Worm (Caenorhabditis elegans) whole organism, L1 larva: ENCODE measurements around the gene ZC416.2.

ENCODE experiments used
- C04F5.9 ChIP-seq: sonication (generic microtip); optimal IDR thresholded peaks from 2 replicates; lab custom pipeline; 2016; ENCODE audit warnings: missing genetic modification characterization, missing compliant biosample characterization
- aly-2 ChIP-seq: fragments of 150-350 bp; optimal IDR thresholded peaks from 2 replicates; lab custom pipeline; 2014; ENCODE audit warnings: missing biosample characterization, missing genetic modification characterization
- ceh-63 ChIP-seq: fragments of 200-800 bp; sonication (Bioruptor generic); optimal IDR thresholded peaks from 2 replicates; lab custom pipeline; 2018; ENCODE audit warnings: mild to moderate bottlenecking, missing genetic modification characterization, missing compliant biosample characterization
- ceh-8 ChIP-seq: fragments of 200-800 bp; sonication (Bioruptor generic); optimal IDR thresholded peaks from 2 replicates; lab custom pipeline; 2018; ENCODE audit warnings: mild to moderate bottlenecking, missing genetic modification characterization, moderate library complexity, missing compliant biosample characterization
- ceh-90 ChIP-seq: sonication (generic microtip); optimal IDR thresholded peaks from 2 replicates; lab custom pipeline; 2016; ENCODE audit warnings: missing genetic modification characterization, missing compliant biosample characterization
- efl-1 ChIP-seq, 4 experiments: fragments of 150-350 bp; optimal IDR thresholded peaks in 3 of 4; peaks in 1 of 4; 1 replicate in 1 of 4; 2 replicates in 3 of 4; lab custom pipeline; 2014; ENCODE audit warnings: missing biosample characterization in 2 of 4, missing genetic modification characterization in 2 of 4, missing genetic modification reagents in 2 of 4
- egl-13 ChIP-seq: sonication (generic microtip); optimal IDR thresholded peaks from 2 replicates; lab custom pipeline; 2016; ENCODE audit warnings: missing genotype, missing genetic modification reagents, missing genetic modification characterization, missing compliant biosample characterization
- elt-2 ChIP-seq: sonication (generic microtip); optimal IDR thresholded peaks from 2 replicates; lab custom pipeline; 2016; ENCODE audit warnings: missing genetic modification characterization, mild to moderate bottlenecking, inconsistent platforms, missing compliant biosample characterization, missing genetic modification reagents
- hlh-17 ChIP-seq: fragments of 200-800 bp; sonication (Bioruptor generic); optimal IDR thresholded peaks from 2 replicates; lab custom pipeline; 2018; ENCODE audit warnings: missing genetic modification characterization, mild to moderate bottlenecking, missing compliant biosample characterization, moderate library complexity, borderline replicate concordance
- jun-1 ChIP-seq: fragments of 150-350 bp; optimal IDR thresholded peaks from 2 replicates; lab custom pipeline; 2014; ENCODE audit warnings: missing biosample characterization, missing genetic modification reagents, missing genetic modification characterization
- lin-14 ChIP-seq: fragments of 200-800 bp; sonication (Bioruptor generic); optimal IDR thresholded peaks from 2 replicates; lab custom pipeline; 2018; ENCODE audit warnings: mild to moderate bottlenecking, missing genetic modification characterization, moderate library complexity, missing compliant biosample characterization
- lin-35 ChIP-seq, 2 experiments: fragments of 150-350 bp; optimal IDR thresholded peaks; 2 replicates each; lab custom pipeline; 2014; ENCODE audit warnings: missing biosample characterization in 2 of 2, missing genetic modification characterization in 2 of 2, missing genetic modification reagents in 2 of 2
- lin-39 ChIP-seq: fragments of 150-350 bp; optimal IDR thresholded peaks from 2 replicates; lab custom pipeline; 2014; ENCODE audit warnings: missing biosample characterization, missing genetic modification reagents, missing genetic modification characterization
- lir-3 ChIP-seq: sonication (generic microtip); optimal IDR thresholded peaks from 2 replicates; lab custom pipeline; 2016; ENCODE audit warnings: mild to moderate bottlenecking, missing genetic modification characterization, moderate library complexity, missing compliant biosample characterization; ENCODE audit not compliant: poor library complexity
- mab-9 ChIP-seq: fragments of 200-800 bp; sonication (Bioruptor generic); IDR thresholded peaks from 2 replicates; pipeline ENCODE4 v1.3.6; 2022; ENCODE audit warnings: missing genetic modification reagents, missing genetic modification characterization, missing compliant biosample characterization
- mdl-1 ChIP-seq, 2 experiments: fragments of 150-350 bp; optimal IDR thresholded peaks; 2 replicates each; lab custom pipeline; 2014 to 2017; ENCODE audit warnings: missing biosample characterization in 2 of 2, missing genetic modification characterization in 2 of 2, inconsistent platforms in 1 of 2
- nhr-19 ChIP-seq: fragments of 200-800 bp; sonication (Bioruptor generic); conservative IDR thresholded peaks from 2 replicates; pipeline ENCODE4 v1.3.6; 2022; ENCODE audit warnings: missing genetic modification characterization, missing compliant biosample characterization
- nhr-20 ChIP-seq: sonication (generic microtip); optimal IDR thresholded peaks from 2 replicates; lab custom pipeline; 2016; ENCODE audit warnings: mild to moderate bottlenecking, missing genetic modification characterization, missing compliant biosample characterization
- nhr-237 ChIP-seq: fragments of 150-350 bp; optimal IDR thresholded peaks from 2 replicates; lab custom pipeline; 2014; ENCODE audit warnings: missing biosample characterization, missing genetic modification characterization
- nhr-28 ChIP-seq: fragments of 150-350 bp; optimal IDR thresholded peaks from 2 replicates; lab custom pipeline; 2014; ENCODE audit warnings: missing biosample characterization, missing genetic modification characterization
- nhr-71 ChIP-seq: sonication (generic microtip); optimal IDR thresholded peaks from 2 replicates; lab custom pipeline; 2016; ENCODE audit warnings: mild to moderate bottlenecking, missing genetic modification characterization, moderate library complexity, missing compliant biosample characterization
- nhr-77 ChIP-seq: fragments of 150-350 bp; optimal IDR thresholded peaks from 2 replicates; lab custom pipeline; 2014; ENCODE audit warnings: missing biosample characterization, missing genetic modification characterization
- nhr-85 ChIP-seq: sonication (generic microtip); peaks from one replicate; lab custom pipeline; 2016; ENCODE audit warnings: missing genetic modification characterization, inconsistent platforms, missing compliant biosample characterization
- nhr-90 ChIP-seq: sonication (generic microtip); optimal IDR thresholded peaks from 2 replicates; lab custom pipeline; 2016; ENCODE audit warnings: mild to moderate bottlenecking, missing genetic modification characterization, missing compliant biosample characterization; ENCODE audit not compliant: poor library complexity
- pag-3 ChIP-seq: sonication (generic microtip); optimal IDR thresholded peaks from 2 replicates; lab custom pipeline; 2017; ENCODE audit warnings: missing genetic modification characterization, mild to moderate bottlenecking, missing compliant biosample characterization, antibody characterized with exemption, borderline replicate concordance; ENCODE audit not compliant: insufficient read depth
- pax-3 ChIP-seq: fragments of 200-800 bp; sonication (Bioruptor generic); optimal IDR thresholded peaks from 2 replicates; lab custom pipeline; 2018; ENCODE audit warnings: mild to moderate bottlenecking, missing genetic modification characterization, moderate library complexity, missing compliant biosample characterization
- pqm-1 ChIP-seq: sonication (generic microtip); optimal IDR thresholded peaks from 3 replicates; lab custom pipeline; 2017; ENCODE audit warnings: missing biosample characterization, missing genetic modification characterization
- skn-1 ChIP-seq: fragments of 150-350 bp; optimal IDR thresholded peaks from 2 replicates; lab custom pipeline; 2014; ENCODE audit warnings: missing biosample characterization, missing genetic modification characterization
- snu-23 ChIP-seq: sonication (generic microtip); optimal IDR thresholded peaks from 2 replicates; lab custom pipeline; 2016; ENCODE audit warnings: missing genetic modification characterization, missing compliant biosample characterization
- sox-4 ChIP-seq: sonication (generic microtip); optimal IDR thresholded peaks from 2 replicates; lab custom pipeline; 2016; ENCODE audit warnings: missing genetic modification characterization, missing compliant biosample characterization
- sptf-1 ChIP-seq: fragments of 150-350 bp; optimal IDR thresholded peaks from 2 replicates; lab custom pipeline; 2014; ENCODE audit warnings: missing biosample characterization, missing genetic modification characterization
- tbx-2 ChIP-seq: sonication (generic microtip); optimal IDR thresholded peaks from 2 replicates; lab custom pipeline; 2016; ENCODE audit warnings: missing genetic modification characterization, missing compliant biosample characterization
- unc-98 ChIP-seq: fragments of 200-800 bp; sonication (Bioruptor generic); IDR thresholded peaks from 2 replicates; pipeline ENCODE4 v1.3.6; 2022; ENCODE audit warnings: missing genetic modification characterization, missing compliant biosample characterization

ZC416.2 gene

DNA sequence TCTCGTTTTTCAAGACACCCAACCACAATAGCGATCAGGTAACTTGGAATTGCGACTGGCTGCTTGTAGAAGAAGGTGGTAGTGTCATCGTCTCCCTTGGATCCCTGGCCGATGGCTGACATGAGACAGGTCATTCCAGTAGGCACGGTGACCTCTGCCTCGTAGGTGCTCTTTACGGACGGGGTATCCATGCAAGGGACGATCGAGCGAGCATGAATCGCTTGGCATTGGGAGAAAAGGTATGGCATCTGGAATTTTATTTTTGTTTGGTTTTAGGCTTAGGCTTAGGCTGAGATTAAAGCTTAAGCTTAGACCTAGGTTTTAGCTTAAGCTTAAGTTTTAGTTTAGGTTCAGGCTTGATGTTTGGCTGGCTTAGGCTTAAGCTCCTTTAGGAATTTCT lies 22.4 kb upstream of the ZC416.2 start:
- no peak for TF ChIP-seq lin-35 (GFP tag; optimal IDR thresholded peaks at IDR 0.05; lab: Kevin White, UChicago)
- TF ChIP-seq C04F5.9 (tag; lab: Kevin White, UChicago), result no peak
- TF ChIP-seq sptf-1, result no peak
- no peak for TF ChIP-seq nhr-85 (tag; lab: Kevin White, UChicago)
- no peak for TF ChIP-seq mab-9 (GFP tag; lab: Robert Waterston, UW)
- no peak for TF ChIP-seq nhr-77 (tag; lab: Kevin White, UChicago)
- TF ChIP-seq nhr-28, result no peak
- no peak for TF ChIP-seq snu-23 (GFP tag; lab: Kevin White, UChicago)
- TF ChIP-seq sox-4 (tag; lab: Kevin White, UChicago), result no peak
- TF ChIP-seq tbx-2 (tag; lab: Kevin White, UChicago), result no peak
- no peak for TF ChIP-seq hlh-17 (GFP tag; lab: Kevin White, UChicago)
- no peak for TF ChIP-seq aly-2 (tag; lab: Kevin White, UChicago)
- TF ChIP-seq nhr-20, result no peak

DNA sequence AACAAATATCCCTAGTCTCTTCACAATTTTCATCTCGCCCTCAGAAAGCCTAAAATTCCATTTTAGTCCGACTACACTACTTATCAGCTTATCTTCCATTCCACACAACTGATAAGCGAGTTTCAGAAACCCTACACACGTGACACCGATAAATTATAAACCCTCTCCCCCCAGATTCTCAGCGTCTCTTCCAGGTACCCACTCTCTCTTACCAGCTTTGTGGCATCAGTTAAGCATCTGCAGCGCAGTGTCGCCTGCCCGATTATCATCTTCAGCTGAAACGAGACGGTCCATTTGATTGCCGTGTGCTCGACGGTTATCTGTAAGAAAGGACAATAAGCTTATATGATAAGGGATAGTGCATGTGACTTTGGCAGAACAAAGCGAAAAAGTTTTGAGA lies 21.6 kb upstream of the ZC416.2 start:
- TF ChIP-seq jun-1 (tag; lab: Kevin White, UChicago), result peak; percentile 34
- TF ChIP-seq nhr-71, result peak; percentile 53
- TF ChIP-seq ceh-63 (GFP tag; lab: Kevin White, UChicago), result no peak
- TF ChIP-seq egl-13 (tag; lab: Kevin White, UChicago), result peak; percentile 1
- TF ChIP-seq mdl-1 (tag; optimal IDR thresholded peaks at IDR 0.05; lab: Kevin White, UChicago), result peak in 1 of 2 experiments; percentile 53
- peak; percentile 99 for TF ChIP-seq elt-2
- TF ChIP-seq sox-4 (tag; lab: Kevin White, UChicago), result no peak
- peak; percentile 81 for TF ChIP-seq pqm-1 (tag; lab: Kevin White, UChicago)
- no peak for TF ChIP-seq pag-3 (tag; lab: Kevin White, UChicago)
- TF ChIP-seq efl-1 (optimal IDR thresholded peaks at IDR 0.05; lab: Kevin White, UChicago), result no peak
- peak in 1 of 2 experiments; percentile 74 for TF ChIP-seq efl-1 (GFP tag; optimal IDR thresholded peaks at IDR 0.05 in 1 of 2; lab: Kevin White, UChicago)
- no peak for TF ChIP-seq ceh-90
- peak; percentile 25; the same call in 1 of the 2 replicates for TF ChIP-seq nhr-19
- TF ChIP-seq lin-35 (GFP tag; optimal IDR thresholded peaks at IDR 0.05; lab: Kevin White, UChicago), result peak in 1 of 2 experiments; percentile 69
- TF ChIP-seq lir-3, result no peak
- peak; percentile 57 for TF ChIP-seq nhr-90 (tag; lab: Kevin White, UChicago)
- no peak for TF ChIP-seq skn-1 (tag; lab: Kevin White, UChicago)
- peak; percentile 27 for TF ChIP-seq nhr-20
- no peak for TF ChIP-seq unc-98
- TF ChIP-seq, all 84 proteins: peak for 11

DNA sequence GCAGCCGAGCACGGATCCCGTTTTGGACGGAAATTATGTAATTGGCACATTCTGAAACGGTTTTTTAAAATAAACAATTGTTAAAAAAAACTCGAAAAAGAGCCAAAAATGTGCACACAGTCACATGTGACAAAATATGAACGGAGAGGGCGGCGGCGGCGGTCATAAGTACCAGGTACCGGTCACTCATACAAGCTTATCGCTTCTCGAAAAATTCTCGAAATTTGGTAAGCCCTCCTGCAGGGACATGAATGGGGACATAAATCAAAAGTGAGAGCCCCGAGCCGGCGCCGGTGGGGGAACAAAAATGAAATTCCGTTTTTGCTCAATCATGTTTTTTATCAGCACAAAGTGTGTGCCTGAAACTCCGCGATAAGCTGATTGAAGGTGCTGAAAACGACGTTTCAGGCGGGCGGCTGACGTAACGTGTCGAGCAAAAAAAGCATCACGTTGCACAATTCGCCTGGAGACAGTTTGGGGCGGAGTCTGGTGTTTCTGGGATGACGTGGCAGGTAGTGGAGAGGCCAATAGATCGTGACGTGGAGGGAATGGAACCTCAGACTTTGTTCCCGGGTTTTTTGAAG lies 20.3 kb upstream of the ZC416.2 start, which contains the start of gene ltah-1.2:
TSS of gene ltah-1.2 (minus strand) at position 51 of the 584 bp plus-strand sequence.
- TF ChIP-seq ceh-8 (GFP tag; lab: Kevin White, UChicago), result no peak
- peak; percentile 11 for TF ChIP-seq pax-3 (tag; lab: Kevin White, UChicago)
- no peak for TF ChIP-seq efl-1 (optimal IDR thresholded peaks at IDR 0.05; lab: Kevin White, UChicago)
- TF ChIP-seq efl-1 (GFP tag; optimal IDR thresholded peaks at IDR 0.05 in 1 of 2; lab: Kevin White, UChicago), result peak in 1 of 2 experiments; percentile 15
- peak; percentile 76 for TF ChIP-seq elt-2

DNA sequence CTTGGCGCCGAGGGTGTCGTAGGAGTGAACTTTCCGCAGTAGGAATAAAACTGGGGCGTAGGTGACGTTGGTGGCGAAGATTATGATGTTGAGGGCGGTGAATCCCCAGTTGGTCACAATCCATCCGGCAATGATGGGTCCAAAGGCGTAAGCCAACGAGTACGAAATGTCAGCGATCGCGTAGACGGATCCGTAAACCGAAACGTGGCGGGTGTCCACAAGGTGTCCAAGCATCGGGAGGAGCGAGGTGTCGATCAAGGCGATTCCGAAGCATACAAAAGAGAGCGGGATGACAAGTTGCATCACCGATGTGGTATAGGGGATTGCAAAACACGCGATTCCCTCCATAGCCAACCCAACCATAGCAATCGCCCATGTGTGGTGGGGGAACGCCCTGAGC lies 14.7 kb upstream of the ZC416.2 start:
- TF ChIP-seq efl-1 (optimal IDR thresholded peaks at IDR 0.05; lab: Kevin White, UChicago) (no peak), efl-1 (GFP tag; optimal IDR thresholded peaks at IDR 0.05 in 1 of 2; lab: Kevin White, UChicago) (peak in 1 of 2 experiments; percentile 53), lin-39 (no peak)
- TF ChIP-seq, all 84 proteins: peak for 1

DNA sequence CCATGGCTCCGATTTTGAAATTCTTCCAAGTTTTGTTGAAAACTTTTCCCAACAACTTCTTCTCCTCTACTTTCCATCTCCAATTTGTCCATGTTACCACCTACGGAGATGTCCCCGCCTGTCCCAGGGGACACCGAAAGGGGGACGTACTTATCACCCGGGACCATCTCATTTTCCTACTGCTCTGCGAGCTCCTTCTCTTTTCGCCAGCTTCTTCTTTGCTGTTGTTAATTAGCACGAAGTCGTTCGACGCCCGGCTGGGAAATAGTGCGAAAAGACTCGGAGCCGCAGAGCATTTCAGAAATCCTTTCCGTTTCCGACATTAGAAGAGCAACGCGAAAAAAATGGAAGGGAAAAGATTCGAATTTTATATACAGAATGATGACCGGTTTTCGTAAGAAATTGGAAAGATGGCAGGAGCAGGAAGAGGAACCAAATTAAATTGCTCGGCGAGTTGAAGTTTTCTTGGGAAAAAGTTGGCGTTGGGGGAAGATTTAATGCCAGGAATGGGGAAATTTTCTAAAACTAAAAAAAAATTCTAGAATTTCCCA lies 11.5 kb upstream of the ZC416.2 start:
- TF ChIP-seq hlh-17 (GFP tag; lab: Kevin White, UChicago) (peak; percentile 64), lin-14 (GFP tag; lab: Kevin White, UChicago) (peak; percentile 38), nhr-237 (no peak)
